Worm (Caenorhabditis elegans) whole organism, L4 larva: ENCODE measurements around the gene F43D2.6.

Experiments
- F26F4.8 ChIP-seq: fragments of 200-800 bp; sonication (Bioruptor generic); conservative IDR thresholded peaks from 2 replicates; pipeline ENCODE4 v1.3.6; 2022; ENCODE audit warnings: missing genetic modification characterization, missing compliant biosample characterization
- F37D6.2 ChIP-seq: sonication (generic microtip); optimal IDR thresholded peaks from 2 replicates; lab custom pipeline; 2016; ENCODE audit warnings: mild to moderate bottlenecking, missing genetic modification characterization, missing compliant biosample characterization
- R02D3.7 ChIP-seq: fragments of 150-350 bp; sonication (generic microtip); optimal IDR thresholded peaks from 3 replicates; lab custom pipeline; 2014; ENCODE audit warnings: missing biosample characterization, missing genetic modification characterization
- Y105C5A.15 ChIP-seq: fragments of 200-800 bp; sonication (Bioruptor generic); IDR thresholded peaks from 2 replicates; pipeline ENCODE4 v1.3.6; 2022; ENCODE audit warnings: missing genetic modification characterization, missing compliant biosample characterization
- Y5F2A.4 ChIP-seq: fragments of 200-800 bp; sonication (Bioruptor generic); optimal IDR thresholded peaks from 2 replicates; lab custom pipeline; 2018; ENCODE audit warnings: mild to moderate bottlenecking, missing genetic modification characterization, missing compliant biosample characterization
- ZK546.5 ChIP-seq, 2 experiments: sonication (generic microtip); optimal IDR thresholded peaks; 2 replicates each; lab custom pipeline; 2017; ENCODE audit warnings: missing biosample characterization in 2 of 2, missing genetic modification characterization in 2 of 2
- aha-1 ChIP-seq: fragments of 150-350 bp; peaks from one replicate; lab custom pipeline; 2014; ENCODE audit warnings: missing biosample characterization, missing genetic modification characterization
- aly-2 ChIP-seq: sonication (generic microtip); optimal IDR thresholded peaks from 2 replicates; lab custom pipeline; 2018; ENCODE audit warnings: missing biosample characterization, missing genetic modification characterization
- ama-1 ChIP-seq: fragments of 150-350 bp; optimal IDR thresholded peaks from 2 replicates; lab custom pipeline; 2014; ENCODE audit warnings: inconsistent platforms, mixed read lengths
- arid-1 ChIP-seq: fragments of 200-800 bp; sonication (Bioruptor generic); conservative IDR thresholded peaks from 2 replicates; pipeline ENCODE4 v1.3.6; 2022; ENCODE audit warnings: missing genetic modification reagents, missing genetic modification characterization, missing compliant biosample characterization
- ceh-28 ChIP-seq: fragments of 150-350 bp; optimal IDR thresholded peaks from 2 replicates; lab custom pipeline; 2014; ENCODE audit warnings: missing biosample characterization, missing genetic modification reagents, missing genetic modification characterization
- ceh-62 ChIP-seq: sonication (generic microtip); optimal IDR thresholded peaks from 2 replicates; lab custom pipeline; 2017; ENCODE audit warnings: missing biosample characterization, missing genetic modification characterization
- ces-1 ChIP-seq: fragments of 150-350 bp; sonication (generic microtip); optimal IDR thresholded peaks from 4 replicates; lab custom pipeline; 2014; ENCODE audit warnings: missing biosample characterization, missing genetic modification reagents, missing genetic modification characterization
- cey-2 ChIP-seq: sonication (generic microtip); optimal IDR thresholded peaks from 3 replicates; lab custom pipeline; 2017; ENCODE audit warnings: missing genetic modification characterization, mild to moderate bottlenecking, missing compliant biosample characterization, antibody characterized with exemption, borderline replicate concordance; ENCODE audit not compliant: insufficient read depth
- daf-8 ChIP-seq: fragments of 200-800 bp; sonication (Bioruptor generic); IDR thresholded peaks from 2 replicates; pipeline ENCODE4 v1.3.6; 2022; ENCODE audit warnings: missing genetic modification characterization, missing compliant biosample characterization
- dmd-8 ChIP-seq: fragments of 200-800 bp; sonication (Bioruptor generic); IDR thresholded peaks from 2 replicates; pipeline ENCODE4 v1.3.6; 2022; ENCODE audit warnings: missing genetic modification characterization, missing compliant biosample characterization
- dpl-1 ChIP-seq: fragments of 150-350 bp; optimal IDR thresholded peaks from 2 replicates; lab custom pipeline; 2014; ENCODE audit warnings: missing biosample characterization, missing genetic modification reagents, missing genetic modification characterization
- dve-1 ChIP-seq: sonication (generic microtip); optimal IDR thresholded peaks from 2 replicates; lab custom pipeline; 2017; ENCODE audit warnings: antibody characterized with exemption, mild to moderate bottlenecking, missing genetic modification characterization, missing compliant biosample characterization; ENCODE audit not compliant: insufficient read depth
- egl-27 ChIP-seq: sonication (generic microtip); optimal IDR thresholded peaks from 3 replicates; lab custom pipeline; 2017; ENCODE audit warnings: missing biosample characterization, missing genetic modification reagents, missing genetic modification characterization
- gei-8 ChIP-seq: fragments of 200-800 bp; sonication (Bioruptor generic); optimal IDR thresholded peaks from 2 replicates; lab custom pipeline; 2018; ENCODE audit warnings: mild to moderate bottlenecking, missing genetic modification characterization, missing compliant biosample characterization
- hif-1 ChIP-seq, 2 experiments: sonication (generic microtip); optimal IDR thresholded peaks; 2 replicates each; lab custom pipeline; 2016 to 2017; ENCODE audit warnings: missing compliant biosample characterization in 2 of 2, missing genetic modification characterization in 2 of 2, missing genetic modification reagents in 2 of 2, missing genotype in 2 of 2, mild to moderate bottlenecking in 1 of 2
- hlh-11 ChIP-seq: fragments of 200-800 bp; sonication (Bioruptor generic); optimal IDR thresholded peaks from 2 replicates; lab custom pipeline; 2018; ENCODE audit warnings: mild to moderate bottlenecking, missing genetic modification characterization, missing compliant biosample characterization
- hlh-30 ChIP-seq: sonication (generic microtip); optimal IDR thresholded peaks from 2 replicates; lab custom pipeline; 2017; ENCODE audit warnings: antibody characterized with exemption, mild to moderate bottlenecking, missing genetic modification characterization, missing compliant biosample characterization; ENCODE audit not compliant: insufficient read depth
- hmg-1.1 ChIP-seq: fragments of 200-800 bp; sonication (Bioruptor generic); IDR thresholded peaks from 2 replicates; pipeline ENCODE4 v1.3.6; 2022; ENCODE audit warnings: missing genetic modification reagents, missing genetic modification characterization, missing compliant biosample characterization
- lin-29 ChIP-seq: fragments of 200-800 bp; sonication (Bioruptor generic); IDR thresholded peaks from 2 replicates; pipeline ENCODE4 v1.3.6; 2022; ENCODE audit warnings: missing genetic modification reagents, missing genetic modification characterization, missing compliant biosample characterization
- lin-38 ChIP-seq: fragments of 200-800 bp; sonication (Bioruptor generic); IDR thresholded peaks from 2 replicates; pipeline ENCODE4 v1.3.6; 2022; ENCODE audit warnings: missing genetic modification reagents, missing genetic modification characterization, missing compliant biosample characterization
- lin-39 ChIP-seq: fragments of 150-350 bp; optimal IDR thresholded peaks from 2 replicates; lab custom pipeline; 2014; ENCODE audit warnings: missing biosample characterization, missing genetic modification reagents, missing genetic modification characterization
- lir-3 ChIP-seq: sonication (generic microtip); optimal IDR thresholded peaks from 2 replicates; lab custom pipeline; 2016; ENCODE audit warnings: mild to moderate bottlenecking, missing genetic modification characterization, missing compliant biosample characterization
- madf-5 ChIP-seq, 2 experiments: fragments of 200-800 bp; sonication (Bioruptor generic); IDR thresholded peaks; 2 replicates each; pipeline ENCODE4 v1.3.6; 2022; ENCODE audit warnings: missing compliant biosample characterization in 2 of 2, missing genetic modification characterization in 2 of 2
- mdl-1 ChIP-seq, 2 experiments: fragments of 150-350 bp in 1 of 2; sonication (generic microtip) in 1 of 2; optimal IDR thresholded peaks; 2 replicates each; lab custom pipeline; 2014 to 2017; ENCODE audit warnings: missing biosample characterization in 2 of 2, missing genetic modification characterization in 2 of 2
- mxl-2 ChIP-seq: fragments of 200-800 bp; sonication (Bioruptor generic); conservative IDR thresholded peaks from 2 replicates; pipeline ENCODE4 v1.3.6; 2022; ENCODE audit warnings: missing genetic modification reagents, missing genetic modification characterization, missing compliant biosample characterization
- nhr-10 ChIP-seq: fragments of 150-350 bp; optimal IDR thresholded peaks from 2 replicates; lab custom pipeline; 2014; ENCODE audit warnings: missing biosample characterization, missing genetic modification characterization
- nhr-237 ChIP-seq: sonication (generic microtip); optimal IDR thresholded peaks from 2 replicates; lab custom pipeline; 2017; ENCODE audit warnings: missing biosample characterization, missing genetic modification characterization
- nhr-28 ChIP-seq: fragments of 150-350 bp; optimal IDR thresholded peaks from 2 replicates; lab custom pipeline; 2014; ENCODE audit warnings: missing biosample characterization, missing genetic modification characterization
- nhr-41 ChIP-seq: fragments of 200-800 bp; sonication (Bioruptor generic); IDR thresholded peaks from 2 replicates; pipeline ENCODE4 v1.3.6; 2022; ENCODE audit warnings: missing genetic modification reagents, missing genetic modification characterization, missing compliant biosample characterization
- nhr-6 ChIP-seq: fragments of 150-350 bp; optimal IDR thresholded peaks from 2 replicates; lab custom pipeline; 2014; ENCODE audit warnings: missing biosample characterization, missing genetic modification characterization
- pha-4 ChIP-seq, 2 experiments: fragments of 150-350 bp in 1 of 2; fragments of 200-800 bp in 1 of 2; sonication (Bioruptor generic) in 1 of 2; IDR thresholded peaks in 1 of 2; optimal IDR thresholded peaks in 1 of 2; 2 replicates each; pipeline versions ENCODE4 v1.3.6 to Lab custom; 2014 to 2022; ENCODE audit warnings: missing genetic modification characterization in 2 of 2, missing genetic modification reagents in 2 of 2, missing biosample characterization in 1 of 2, missing compliant biosample characterization in 1 of 2
- pqm-1 ChIP-seq: sonication (generic microtip); optimal IDR thresholded peaks from 2 replicates; lab custom pipeline; 2017; ENCODE audit warnings: missing biosample characterization, missing genetic modification characterization
- rbr-2 ChIP-seq: sonication (generic microtip); optimal IDR thresholded peaks from 2 replicates; lab custom pipeline; 2016; ENCODE audit warnings: missing genotype, missing genetic modification characterization, missing compliant biosample characterization
- saeg-2 ChIP-seq: fragments of 200-800 bp; sonication (Bioruptor generic); IDR thresholded peaks from 2 replicates; pipeline ENCODE4 v1.3.6; 2022; ENCODE audit warnings: missing genetic modification reagents, missing genetic modification characterization, missing compliant biosample characterization
- set-16 ChIP-seq: fragments of 200-800 bp; sonication (Bioruptor generic); IDR thresholded peaks from 2 replicates; pipeline ENCODE4 v1.3.6; 2022; ENCODE audit warnings: missing genetic modification reagents, missing genetic modification characterization, missing compliant biosample characterization
- tra-1 ChIP-seq: fragments of 200-800 bp; sonication (Bioruptor generic); IDR thresholded peaks from 2 replicates; pipeline ENCODE4 v1.3.6; 2022; ENCODE audit warnings: missing genetic modification reagents, missing genetic modification characterization, missing compliant biosample characterization
- unc-62 ChIP-seq, 3 experiments: fragments of 150-350 bp in 1 of 3; sonication (generic microtip); optimal IDR thresholded peaks in 2 of 3; peaks in 1 of 3; 1 replicate in 1 of 3; 2 replicates in 2 of 3; lab custom pipeline; 2014 to 2017; ENCODE audit warnings: missing biosample characterization in 3 of 3, missing genetic modification characterization in 3 of 3, missing genetic modification reagents in 3 of 3, missing genotype in 1 of 3
- vab-7 ChIP-seq: fragments of 200-800 bp; sonication (Bioruptor generic); IDR thresholded peaks from 2 replicates; pipeline ENCODE4 v1.3.6; 2022; ENCODE audit warnings: missing genetic modification reagents, missing genetic modification characterization, missing compliant biosample characterization

Gene F43D2.6

DNA sequence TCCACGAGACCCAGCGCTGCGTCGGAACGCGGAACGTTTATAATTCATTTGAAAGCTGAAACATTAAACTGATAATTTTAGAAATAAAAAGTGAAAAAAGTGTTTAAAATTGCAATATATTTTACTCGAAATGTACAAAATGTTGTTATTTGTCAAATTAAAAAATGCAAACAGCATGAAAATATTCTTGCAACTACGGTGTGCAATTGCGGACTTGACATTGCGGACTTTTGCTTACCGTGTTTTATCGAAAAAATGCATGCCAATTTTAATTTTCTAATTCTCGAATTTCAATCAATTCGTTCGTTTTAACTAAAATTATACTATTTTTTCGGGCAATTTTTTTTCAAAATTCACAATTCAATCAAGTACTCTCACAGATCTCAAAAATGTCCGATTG is 22.8 kb downstream of the F43D2.6 start, which contains the start of the genes R11H6.5 and ccnk-1 (continued):
- TF ChIP-seq F37D6.2 (tag; lab: Kevin White, UChicago): no peak
- no peak for TF ChIP-seq nhr-41 (GFP tag; lab: Robert Waterston, UW)
- no peak for TF ChIP-seq tra-1 (GFP tag; lab: Robert Waterston, UW)
- no peak for TF ChIP-seq lin-29
- no peak for TF ChIP-seq nhr-237 (tag; lab: Kevin White, UChicago)
- no peak for TF ChIP-seq mdl-1 (tag; optimal IDR thresholded peaks at IDR 0.05; lab: Kevin White, UChicago)
- TF ChIP-seq lin-39 (tag; lab: Kevin White, UChicago): no peak
- TF ChIP-seq R02D3.7 (tag; lab: Kevin White, UChicago): no peak
- peak; percentile 84 for TF ChIP-seq nhr-6 (tag; lab: Kevin White, UChicago)
- peak; percentile 49 for TF ChIP-seq dpl-1
- no peak for TF ChIP-seq lir-3 (tag; lab: Kevin White, UChicago)
- TF ChIP-seq lin-38: peak; percentile 9; the same call in 1 of the 2 replicates
- TF ChIP-seq dmd-8 (GFP tag; lab: Robert Waterston, UW): no peak
- TF ChIP-seq daf-8 (GFP tag; lab: Robert Waterston, UW): no peak
- TF ChIP-seq nhr-28: no peak
- no peak for TF ChIP-seq gei-8 (GFP tag; lab: Kevin White, UChicago)
- no peak for TF ChIP-seq hlh-11 (tag; lab: Kevin White, UChicago)
- TF ChIP-seq pqm-1 (tag; lab: Kevin White, UChicago): no peak
- no peak for TF ChIP-seq set-16 (GFP tag; lab: Robert Waterston, UW)
- no peak for TF ChIP-seq hif-1 (tag; optimal IDR thresholded peaks at IDR 0.05; lab: Kevin White, UChicago)
- no peak for TF ChIP-seq Y105C5A.15 (GFP tag; lab: Robert Waterston, UW)
- TF ChIP-seq vab-7 (GFP tag; lab: Robert Waterston, UW): no peak
- no peak for TF ChIP-seq madf-5 (GFP tag; IDR thresholded peaks at IDR 0.05; lab: Robert Waterston, UW)
- no peak for TF ChIP-seq saeg-2 (GFP tag; lab: Robert Waterston, UW)
- TF ChIP-seq rbr-2: peak; percentile 18
- peak; percentile 30 for TF ChIP-seq dve-1
- no peak for TF ChIP-seq ZK546.5 (tag; optimal IDR thresholded peaks at IDR 0.05; lab: Kevin White, UChicago)
- TF ChIP-seq unc-62 (GFP tag; optimal IDR thresholded peaks at IDR 0.05 in 1 of 2; lab: Kevin White, UChicago): peak in 1 of 2 experiments; percentile 4
- TF ChIP-seq unc-62 (tag; optimal IDR thresholded peaks at IDR 0.05; lab: Kevin White, UChicago): no peak
- TF ChIP-seq hlh-30 (tag; lab: Kevin White, UChicago): peak; percentile 43
- TF ChIP-seq F26F4.8 (GFP tag; lab: Robert Waterston, UW): no peak
- TF ChIP-seq arid-1 (GFP tag; lab: Robert Waterston, UW): no peak
- TF ChIP-seq mxl-2 (GFP tag; lab: Robert Waterston, UW): no peak
- no peak for TF ChIP-seq ceh-62 (tag; lab: Kevin White, UChicago)
- no peak for TF ChIP-seq cey-2 (tag; lab: Kevin White, UChicago)
- no peak for TF ChIP-seq egl-27 (tag; lab: Kevin White, UChicago)
- TF ChIP-seq ceh-28 (tag; lab: Kevin White, UChicago): no peak
- no peak for TF ChIP-seq hmg-1.1

DNA sequence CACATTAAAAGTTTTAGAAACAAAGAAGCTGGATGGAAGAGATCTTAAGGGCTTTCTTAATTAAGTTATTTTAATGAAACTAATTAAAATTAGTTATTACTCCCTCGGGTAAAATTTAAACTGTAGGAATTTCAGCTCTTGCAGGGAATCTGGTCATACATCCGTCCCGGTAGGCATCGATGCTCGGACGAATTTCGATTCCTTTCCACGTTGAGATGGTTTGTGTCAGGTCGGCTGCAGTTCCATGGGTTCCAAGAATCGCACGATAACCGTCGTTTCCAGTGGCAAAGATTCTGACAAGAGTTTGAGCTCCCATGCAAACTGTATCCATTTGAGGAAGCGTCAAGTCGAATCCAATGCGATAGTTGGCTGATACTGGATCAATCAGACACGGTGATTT is 24.2 kb downstream of the F43D2.6 start:
- TF ChIP-seq cey-2 (tag; lab: Kevin White, UChicago) (no peak), daf-8 (GFP tag; lab: Robert Waterston, UW) (no peak), aha-1 (peak; percentile 57)

DNA sequence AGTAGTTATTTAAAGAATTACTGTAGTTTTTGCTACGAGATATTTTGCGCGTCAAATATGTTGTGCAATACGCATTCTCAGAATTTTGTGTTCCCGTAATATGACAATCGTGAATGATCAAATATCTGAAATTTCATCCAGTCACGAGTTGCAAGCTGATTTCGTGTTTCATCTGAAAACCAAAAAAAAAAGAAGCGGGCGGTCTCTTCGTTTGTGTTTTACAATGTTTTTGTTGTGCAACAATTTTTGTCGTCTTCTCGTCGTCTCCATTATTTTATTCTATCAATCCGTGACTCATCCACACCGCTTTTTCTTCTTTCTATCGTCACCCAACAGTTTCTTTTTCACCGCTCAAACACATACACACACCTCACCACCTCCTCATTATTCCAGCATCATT is 25.3 kb downstream of the F43D2.6 start, which contains the start of gene R11H6.4:
Gene R11H6.4 (plus strand): TSS at position 301 of the 400 bp plus-strand sequence.
- TF ChIP-seq hlh-11 (tag; lab: Kevin White, UChicago) (no peak), set-16 (GFP tag; lab: Robert Waterston, UW) (no peak), Y105C5A.15 (GFP tag; lab: Robert Waterston, UW) (no peak), nhr-10 (no peak), pha-4 (GFP tag; IDR thresholded peaks at IDR 0.05; lab: Robert Waterston, UW) (no peak), pha-4 (tag; optimal IDR thresholded peaks at IDR 0.05; lab: Kevin White, UChicago) (no peak), Y5F2A.4 (GFP tag; lab: Kevin White, UChicago) (no peak), ama-1 (lab: Kevin White, UChicago) (no peak), madf-5 (GFP tag; IDR thresholded peaks at IDR 0.05; lab: Robert Waterston, UW) (no peak), ces-1 (no peak), aly-2 (no peak), pqm-1 (tag; lab: Kevin White, UChicago) (no peak), lir-3 (tag; lab: Kevin White, UChicago) (no peak), nhr-6 (tag; lab: Kevin White, UChicago) (no peak)
